Worm (Caenorhabditis elegans) whole organism, L4 larva: ENCODE data around the gene Y47D3A.13.

Source experiments
- F10B5.3 ChIP-seq: sonication (generic microtip); optimal IDR thresholded peaks from 2 replicates; lab custom pipeline; 2016; ENCODE audit warnings: mild to moderate bottlenecking, missing genetic modification characterization, missing compliant biosample characterization
- F37D6.2 ChIP-seq: sonication (generic microtip); optimal IDR thresholded peaks from 2 replicates; lab custom pipeline; 2016; ENCODE audit warnings: mild to moderate bottlenecking, missing genetic modification characterization, missing compliant biosample characterization
- F49E8.2 ChIP-seq: sonication (generic microtip); optimal IDR thresholded peaks from 2 replicates; lab custom pipeline; 2016; ENCODE audit warnings: missing compliant biosample characterization, mild to moderate bottlenecking, missing genetic modification characterization, borderline replicate concordance
- R02D3.7 ChIP-seq: fragments of 150-350 bp; sonication (generic microtip); optimal IDR thresholded peaks from 3 replicates; lab custom pipeline; 2014; ENCODE audit warnings: missing biosample characterization, missing genetic modification characterization
- ZK337.2 ChIP-seq: fragments of 200-800 bp; sonication (Bioruptor generic); IDR thresholded peaks from 2 replicates; pipeline ENCODE4 v1.3.6; 2022; ENCODE audit warnings: missing genetic modification reagents, missing genetic modification characterization, missing compliant biosample characterization
- aha-1 ChIP-seq: fragments of 150-350 bp; peaks from one replicate; lab custom pipeline; 2014; ENCODE audit warnings: missing biosample characterization, missing genetic modification characterization
- arid-1 ChIP-seq: fragments of 200-800 bp; sonication (Bioruptor generic); conservative IDR thresholded peaks from 2 replicates; pipeline ENCODE4 v1.3.6; 2022; ENCODE audit warnings: missing genetic modification reagents, missing genetic modification characterization, missing compliant biosample characterization
- ceh-28 ChIP-seq: fragments of 150-350 bp; optimal IDR thresholded peaks from 2 replicates; lab custom pipeline; 2014; ENCODE audit warnings: missing biosample characterization, missing genetic modification reagents, missing genetic modification characterization
- ceh-32 ChIP-seq: sonication (generic microtip); optimal IDR thresholded peaks from 2 replicates; lab custom pipeline; 2016; ENCODE audit warnings: mild to moderate bottlenecking, missing genetic modification characterization, missing compliant biosample characterization; ENCODE audit not compliant: poor library complexity
- ceh-62 ChIP-seq: sonication (generic microtip); optimal IDR thresholded peaks from 2 replicates; lab custom pipeline; 2017; ENCODE audit warnings: missing biosample characterization, missing genetic modification characterization
- ctbp-1 ChIP-seq: fragments of 200-800 bp; sonication (Bioruptor generic); IDR thresholded peaks from 2 replicates; pipeline ENCODE4 v1.3.6; 2022; ENCODE audit warnings: missing genetic modification reagents, missing genetic modification characterization, missing compliant biosample characterization
- daf-12 ChIP-seq: fragments of 150-350 bp; optimal IDR thresholded peaks from 2 replicates; lab custom pipeline; 2014; ENCODE audit warnings: missing biosample characterization, missing genetic modification reagents, missing genetic modification characterization
- daf-16 ChIP-seq, 3 experiments: sonication (generic microtip); optimal IDR thresholded peaks; 2 replicates each; lab custom pipeline; 2016 to 2017; ENCODE audit warnings: missing genetic modification characterization in 3 of 3, missing genetic modification reagents in 3 of 3, mild to moderate bottlenecking in 2 of 3, missing compliant biosample characterization in 2 of 3, missing biosample characterization in 1 of 3, moderate library complexity in 1 of 3
- daf-8 ChIP-seq: fragments of 200-800 bp; sonication (Bioruptor generic); IDR thresholded peaks from 2 replicates; pipeline ENCODE4 v1.3.6; 2022; ENCODE audit warnings: missing genetic modification characterization, missing compliant biosample characterization
- dmd-6 ChIP-seq: fragments of 200-800 bp; sonication (Bioruptor generic); IDR thresholded peaks from 2 replicates; pipeline ENCODE4 v1.3.6; 2022; ENCODE audit warnings: missing genetic modification reagents, missing genetic modification characterization, missing compliant biosample characterization
- dmd-9 ChIP-seq: fragments of 200-800 bp; sonication (Bioruptor generic); IDR thresholded peaks from 2 replicates; pipeline ENCODE4 v1.3.6; 2022; ENCODE audit warnings: missing genetic modification reagents, missing genetic modification characterization, missing compliant biosample characterization
- dpl-1 ChIP-seq: fragments of 150-350 bp; optimal IDR thresholded peaks from 2 replicates; lab custom pipeline; 2014; ENCODE audit warnings: missing biosample characterization, missing genetic modification reagents, missing genetic modification characterization
- dve-1 ChIP-seq: sonication (generic microtip); optimal IDR thresholded peaks from 2 replicates; lab custom pipeline; 2017; ENCODE audit warnings: antibody characterized with exemption, mild to moderate bottlenecking, missing genetic modification characterization, missing compliant biosample characterization; ENCODE audit not compliant: insufficient read depth
- egl-27 ChIP-seq: sonication (generic microtip); optimal IDR thresholded peaks from 3 replicates; lab custom pipeline; 2017; ENCODE audit warnings: missing biosample characterization, missing genetic modification reagents, missing genetic modification characterization
- fkh-10 ChIP-seq: fragments of 150-350 bp; optimal IDR thresholded peaks from 2 replicates; lab custom pipeline; 2014; ENCODE audit warnings: missing biosample characterization, missing genetic modification reagents, missing genetic modification characterization
- fos-1 ChIP-seq: fragments of 150-350 bp; optimal IDR thresholded peaks from 2 replicates; lab custom pipeline; 2014; ENCODE audit warnings: missing biosample characterization, missing genetic modification characterization
- gei-8 ChIP-seq: fragments of 200-800 bp; sonication (Bioruptor generic); optimal IDR thresholded peaks from 2 replicates; lab custom pipeline; 2018; ENCODE audit warnings: mild to moderate bottlenecking, missing genetic modification characterization, missing compliant biosample characterization
- hif-1 ChIP-seq, 2 experiments: sonication (generic microtip); optimal IDR thresholded peaks; 2 replicates each; lab custom pipeline; 2016 to 2017; ENCODE audit warnings: missing compliant biosample characterization in 2 of 2, missing genetic modification characterization in 2 of 2, missing genetic modification reagents in 2 of 2, missing genotype in 2 of 2, mild to moderate bottlenecking in 1 of 2
- hlh-11 ChIP-seq: fragments of 200-800 bp; sonication (Bioruptor generic); optimal IDR thresholded peaks from 2 replicates; lab custom pipeline; 2018; ENCODE audit warnings: mild to moderate bottlenecking, missing genetic modification characterization, missing compliant biosample characterization
- jun-1 ChIP-seq: fragments of 150-350 bp; optimal IDR thresholded peaks from 2 replicates; lab custom pipeline; 2014; ENCODE audit warnings: missing biosample characterization, missing genetic modification reagents, missing genetic modification characterization
- lim-7 ChIP-seq: fragments of 200-800 bp; sonication (Bioruptor generic); IDR thresholded peaks from 2 replicates; pipeline ENCODE4 v1.3.6; 2022; ENCODE audit warnings: missing genetic modification characterization, missing compliant biosample characterization
- lin-1 ChIP-seq: fragments of 200-800 bp; sonication (Bioruptor generic); IDR thresholded peaks from 2 replicates; pipeline ENCODE4 v1.3.6; 2022; ENCODE audit warnings: missing genetic modification reagents, missing genetic modification characterization, missing compliant biosample characterization
- lin-15B ChIP-seq: fragments of 150-350 bp; sonication (generic microtip); optimal IDR thresholded peaks from 3 replicates; lab custom pipeline; 2014; ENCODE audit warnings: missing biosample characterization, missing genetic modification characterization
- lin-39 ChIP-seq: fragments of 150-350 bp; optimal IDR thresholded peaks from 2 replicates; lab custom pipeline; 2014; ENCODE audit warnings: missing biosample characterization, missing genetic modification reagents, missing genetic modification characterization
- madf-5 ChIP-seq, 2 experiments: fragments of 200-800 bp; sonication (Bioruptor generic); IDR thresholded peaks; 2 replicates each; pipeline ENCODE4 v1.3.6; 2022; ENCODE audit warnings: missing compliant biosample characterization in 2 of 2, missing genetic modification characterization in 2 of 2
- madf-9 ChIP-seq: fragments of 200-800 bp; sonication (Bioruptor generic); conservative IDR thresholded peaks from 2 replicates; pipeline ENCODE4 v1.3.6; 2022; ENCODE audit warnings: missing genetic modification reagents, missing genetic modification characterization, missing compliant biosample characterization
- mxl-3 ChIP-seq: fragments of 200-800 bp; sonication (Bioruptor generic); optimal IDR thresholded peaks from 2 replicates; lab custom pipeline; 2018; ENCODE audit warnings: mild to moderate bottlenecking, missing genetic modification characterization, missing compliant biosample characterization
- nhr-111 ChIP-seq: fragments of 200-800 bp; sonication (Bioruptor generic); optimal IDR thresholded peaks from 2 replicates; lab custom pipeline; 2018; ENCODE audit warnings: mild to moderate bottlenecking, missing genetic modification characterization, missing compliant biosample characterization
- nhr-28 ChIP-seq: fragments of 150-350 bp; optimal IDR thresholded peaks from 2 replicates; lab custom pipeline; 2014; ENCODE audit warnings: missing biosample characterization, missing genetic modification characterization
- nhr-76 ChIP-seq: fragments of 150-350 bp; optimal IDR thresholded peaks from 2 replicates; lab custom pipeline; 2014; ENCODE audit warnings: missing biosample characterization, missing genetic modification characterization
- nhr-77 ChIP-seq: fragments of 150-350 bp; optimal IDR thresholded peaks from 2 replicates; lab custom pipeline; 2014; ENCODE audit warnings: missing biosample characterization, missing genetic modification characterization
- pqm-1 ChIP-seq: sonication (generic microtip); optimal IDR thresholded peaks from 2 replicates; lab custom pipeline; 2017; ENCODE audit warnings: missing biosample characterization, missing genetic modification characterization
- rbr-2 ChIP-seq: sonication (generic microtip); optimal IDR thresholded peaks from 2 replicates; lab custom pipeline; 2016; ENCODE audit warnings: missing genotype, missing genetic modification characterization, missing compliant biosample characterization
- tra-1 ChIP-seq: fragments of 200-800 bp; sonication (Bioruptor generic); IDR thresholded peaks from 2 replicates; pipeline ENCODE4 v1.3.6; 2022; ENCODE audit warnings: missing genetic modification reagents, missing genetic modification characterization, missing compliant biosample characterization
- unc-130 ChIP-seq: sonication (generic microtip); optimal IDR thresholded peaks from 2 replicates; lab custom pipeline; 2016; ENCODE audit warnings: missing genetic modification reagents, missing genetic modification characterization, missing compliant biosample characterization
- unc-62 ChIP-seq, 3 experiments: fragments of 150-350 bp in 1 of 3; sonication (generic microtip); optimal IDR thresholded peaks in 2 of 3; peaks in 1 of 3; 1 replicate in 1 of 3; 2 replicates in 2 of 3; lab custom pipeline; 2014 to 2017; ENCODE audit warnings: missing biosample characterization in 3 of 3, missing genetic modification characterization in 3 of 3, missing genetic modification reagents in 3 of 3, missing genotype in 1 of 3

Y47D3A.13 gene

ce11 chrIII:11197327-11197726, 26.6 kb downstream of the Y47D3A.13 start (continued):
- TF ChIP-seq dmd-9 (GFP tag; lab: Robert Waterston, UW) (no peak), nhr-111 (GFP tag; lab: Kevin White, UChicago) (no peak), F37D6.2 (no peak), unc-62 (GFP tag; optimal IDR thresholded peaks at IDR 0.05 in 1 of 2; lab: Kevin White, UChicago) (no peak), unc-62 (tag; optimal IDR thresholded peaks at IDR 0.05; lab: Kevin White, UChicago) (no peak), F10B5.3 (no peak), F49E8.2 (tag; lab: Kevin White, UChicago) (no peak), ceh-32 (tag; lab: Kevin White, UChicago) (no peak), dpl-1 (no peak), daf-8 (no peak), R02D3.7 (tag; lab: Kevin White, UChicago) (no peak), nhr-77 (tag; lab: Kevin White, UChicago) (no peak), mxl-3 (GFP tag; lab: Kevin White, UChicago) (peak; percentile 53), lin-15B (tag; lab: Kevin White, UChicago) (no peak), gei-8 (GFP tag; lab: Kevin White, UChicago) (no peak), lin-39 (tag; lab: Kevin White, UChicago) (no peak), ctbp-1 (no peak), arid-1 (no peak), ceh-62 (no peak), daf-12 (tag; lab: Kevin White, UChicago) (no peak), ZK337.2 (no peak), jun-1 (tag; lab: Kevin White, UChicago) (no peak), dve-1 (tag; lab: Kevin White, UChicago) (peak; percentile 53), nhr-28 (tag; lab: Kevin White, UChicago) (peak; percentile 48), aha-1 (tag; lab: Kevin White, UChicago) (peak; percentile 71), ceh-28 (tag; lab: Kevin White, UChicago) (no peak), nhr-76 (tag; lab: Kevin White, UChicago) (no peak)

DNA sequence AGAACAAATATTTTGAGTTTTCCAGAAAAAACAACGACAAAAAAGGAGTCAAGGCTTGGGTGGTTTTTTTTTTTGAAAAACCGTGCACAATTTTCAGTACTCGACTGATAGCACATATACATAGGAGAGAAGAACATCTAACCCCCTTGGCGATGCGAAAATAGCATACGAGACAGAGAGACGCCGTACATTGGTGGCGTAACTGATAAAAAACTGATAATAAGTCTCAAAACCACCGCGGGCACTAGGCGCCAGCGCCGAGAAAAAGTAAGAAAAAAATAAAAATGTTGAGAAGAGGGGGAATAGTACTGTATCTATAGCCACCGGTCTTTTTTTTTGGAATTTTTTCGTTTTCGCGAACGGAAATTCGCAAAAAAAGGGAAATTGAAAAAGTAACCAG, 28.4 kb downstream of the Y47D3A.13 start:
- TF ChIP-seq egl-27 (tag; lab: Kevin White, UChicago), result no peak
- no peak for TF ChIP-seq rbr-2 (tag; lab: Kevin White, UChicago)
- no peak for TF ChIP-seq fkh-10
- TF ChIP-seq dve-1 (tag; lab: Kevin White, UChicago), result peak; percentile 28
- 0 out of 2 replicates have a peak, but pooled peaks have one; percentile 10 for TF ChIP-seq lin-1 (GFP tag; lab: Robert Waterston, UW)
- TF ChIP-seq pqm-1, result peak; percentile 79
- TF ChIP-seq lim-7 (GFP tag; lab: Robert Waterston, UW), result no peak
- TF ChIP-seq dmd-6 (GFP tag; lab: Robert Waterston, UW), result peak; percentile 48
- TF ChIP-seq lin-39 (tag; lab: Kevin White, UChicago), result no peak
- no peak for TF ChIP-seq hif-1 (tag; optimal IDR thresholded peaks at IDR 0.05; lab: Kevin White, UChicago)
- TF ChIP-seq fos-1 (tag; lab: Kevin White, UChicago), result no peak
- no peak for TF ChIP-seq madf-9 (GFP tag; lab: Robert Waterston, UW)
- peak; percentile 34 for TF ChIP-seq nhr-28 (tag; lab: Kevin White, UChicago)
- TF ChIP-seq daf-12 (tag; lab: Kevin White, UChicago), result no peak
- TF ChIP-seq daf-16 (GFP tag; optimal IDR thresholded peaks at IDR 0.05; lab: Kevin White, UChicago), result no peak
- peak; percentile 65 for TF ChIP-seq daf-16 (tag; optimal IDR thresholded peaks at IDR 0.05; lab: Kevin White, UChicago)
- TF ChIP-seq madf-5 (GFP tag; IDR thresholded peaks at IDR 0.05; lab: Robert Waterston, UW), result no peak
- TF ChIP-seq nhr-76 (tag; lab: Kevin White, UChicago), result no peak
- TF ChIP-seq ctbp-1, result 0 out of 2 replicates have a peak, but pooled peaks have one; percentile 20
- TF ChIP-seq unc-130 (GFP tag; lab: Kevin White, UChicago), result no peak
- TF ChIP-seq hlh-11, result peak; percentile 59
- peak; percentile 76 for TF ChIP-seq tra-1
